Fruit fly (Drosophila melanogaster) whole organism, embryonic: Measurements from ENCODE around the gene CG7860.

Source experiments
- Abd-B ChIP-seq: fragments of 200-800 bp; sonication (Bioruptor generic); optimal IDR thresholded peaks from 2 replicates; lab custom pipeline; 2018; ENCODE audit warnings: missing biosample characterization, mild to moderate bottlenecking, missing genetic modification characterization, moderate library complexity
- BEAF-32 ChIP-seq: fragments of 200-800 bp; sonication (Bioruptor generic); optimal IDR thresholded peaks from 3 replicates; lab custom pipeline; 2017; ENCODE audit warnings: missing biosample characterization, missing genetic modification characterization, mild to moderate bottlenecking, moderate library complexity, missing genetic modification reagents
- BtbVII ChIP-seq: fragments of 200-800 bp; sonication (Bioruptor generic); optimal IDR thresholded peaks from 3 replicates; lab custom pipeline; 2017; ENCODE audit warnings: missing biosample characterization, mild to moderate bottlenecking, missing genetic modification characterization
- CG10462 ChIP-seq: fragments of 200-800 bp; sonication (Bioruptor generic); optimal IDR thresholded peaks from 2 replicates; lab custom pipeline; 2016; ENCODE audit warnings: missing biosample characterization, missing genetic modification characterization
- CG11456 ChIP-seq: fragments of 200-800 bp; sonication (Bioruptor generic); IDR thresholded peaks from 3 replicates; pipeline ENCODE4 v1.3.6; 2022; ENCODE audit warnings: missing biosample characterization, missing genetic modification characterization
- CG12155 ChIP-seq: fragments of 200-800 bp; sonication (Bioruptor generic); optimal IDR thresholded peaks from 3 replicates; lab custom pipeline; 2016; ENCODE audit warnings: missing biosample characterization, missing genetic modification characterization
- CG1233 ChIP-seq: fragments of 200-800 bp; sonication (Bioruptor generic); optimal IDR thresholded peaks from 4 replicates; lab custom pipeline; 2018; ENCODE audit warnings: missing biosample characterization, mild to moderate bottlenecking, missing genetic modification characterization
- CG13624 ChIP-seq: fragments of 200-800 bp; sonication (Bioruptor generic); optimal IDR thresholded peaks from 2 replicates; lab custom pipeline; 2016; ENCODE audit warnings: missing biosample characterization, missing genetic modification characterization
- CG14710 ChIP-seq: fragments of 200-800 bp; sonication (Bioruptor generic); optimal IDR thresholded peaks from 3 replicates; lab custom pipeline; 2019; ENCODE audit warnings: missing biosample characterization, mild to moderate bottlenecking, missing genetic modification characterization, moderate library complexity
- CG15479 ChIP-seq: fragments of 200-800 bp; sonication (Bioruptor generic); optimal IDR thresholded peaks from 3 replicates; lab custom pipeline; 2019; ENCODE audit warnings: missing biosample characterization, mild to moderate bottlenecking, missing genetic modification characterization, moderate library complexity
- CG16779 ChIP-seq: fragments of 200-800 bp; sonication (Bioruptor generic); IDR thresholded peaks from 2 replicates; pipeline ENCODE4 v1.3.6; 2022; ENCODE audit warnings: missing biosample characterization, missing genetic modification characterization
- CG17186 ChIP-seq: fragments of 200-800 bp; sonication (Bioruptor generic); optimal IDR thresholded peaks from 3 replicates; lab custom pipeline; 2017; ENCODE audit warnings: missing biosample characterization, missing genetic modification reagents, missing genetic modification characterization
- CG1792 ChIP-seq: fragments of 200-800 bp; sonication (Bioruptor generic); optimal IDR thresholded peaks from 2 replicates; lab custom pipeline; 2016; ENCODE audit warnings: missing biosample characterization, missing genetic modification characterization
- CG30020 ChIP-seq: fragments of 200-800 bp; optimal IDR thresholded peaks from 2 replicates; lab custom pipeline; 2019; ENCODE audit warnings: missing biosample characterization, mild to moderate bottlenecking, missing genetic modification characterization, moderate library complexity
- CG31388 ChIP-seq: fragments of 200-800 bp; sonication (Bioruptor generic); optimal IDR thresholded peaks from 2 replicates; lab custom pipeline; 2016; ENCODE audit warnings: missing biosample characterization, missing genetic modification characterization
- CG3838 ChIP-seq: fragments of 200-800 bp; sonication (Bioruptor generic); optimal IDR thresholded peaks from 3 replicates; lab custom pipeline; 2016; ENCODE audit warnings: missing biosample characterization, missing genetic modification characterization
- CG3847 ChIP-seq: fragments of 200-800 bp; sonication (Bioruptor generic); IDR thresholded peaks from 2 replicates; pipeline ENCODE4 v1.3.6; 2022; ENCODE audit warnings: missing biosample characterization, missing genetic modification characterization
- CG6272 ChIP-seq: fragments of 200-800 bp; sonication (Bioruptor generic); IDR thresholded peaks from 2 replicates; pipeline ENCODE4 v1.3.6; 2022; ENCODE audit warnings: missing biosample characterization, missing genetic modification characterization
- CG6683 ChIP-seq: fragments of 200-800 bp; sonication (Bioruptor generic); optimal IDR thresholded peaks from 2 replicates; lab custom pipeline; 2017; ENCODE audit warnings: missing biosample characterization, mild to moderate bottlenecking, missing genetic modification characterization, missing genetic modification reagents
- CG8089 ChIP-seq: fragments of 200-800 bp; sonication (Bioruptor generic); optimal IDR thresholded peaks from 3 replicates; lab custom pipeline; 2016; ENCODE audit warnings: missing biosample characterization, missing genetic modification characterization
- CG8359 ChIP-seq: fragments of 200-800 bp; sonication (Bioruptor generic); optimal IDR thresholded peaks from 2 replicates; lab custom pipeline; 2017; ENCODE audit warnings: missing biosample characterization, mild to moderate bottlenecking, missing genetic modification characterization, borderline replicate concordance
- CG8765 ChIP-seq: fragments of 200-800 bp; sonication (Bioruptor generic); IDR thresholded peaks from 2 replicates; pipeline ENCODE4 v1.3.6; 2022; ENCODE audit warnings: missing biosample characterization, missing genetic modification characterization
- CG8924 ChIP-seq: fragments of 200-800 bp; optimal IDR thresholded peaks from 3 replicates; lab custom pipeline; 2019; ENCODE audit warnings: missing biosample characterization, mild to moderate bottlenecking, missing genetic modification characterization, moderate library complexity
- CG9817 ChIP-seq: fragments of 200-800 bp; sonication (Bioruptor generic); optimal IDR thresholded peaks from 2 replicates; lab custom pipeline; 2018; ENCODE audit warnings: missing biosample characterization, mild to moderate bottlenecking, missing genetic modification characterization, moderate library complexity
- CoRest ChIP-seq: fragments of 200-800 bp; sonication (Bioruptor generic); optimal IDR thresholded peaks from 3 replicates; lab custom pipeline; 2018; ENCODE audit warnings: missing biosample characterization, mild to moderate bottlenecking, missing genetic modification characterization, moderate library complexity
- Dip3 ChIP-seq: fragments of 200-800 bp; sonication (Bioruptor generic); optimal IDR thresholded peaks from 3 replicates; lab custom pipeline; 2016; ENCODE audit warnings: missing biosample characterization, missing genetic modification characterization
- Dref ChIP-seq: fragments of 200-800 bp; sonication (Bioruptor generic); IDR thresholded peaks from 2 replicates; pipeline ENCODE4 v1.3.6; 2022; ENCODE audit warnings: missing biosample characterization, missing genetic modification characterization
- H15 ChIP-seq: fragments of 200-800 bp; sonication (Bioruptor generic); IDR thresholded peaks from 3 replicates; pipeline ENCODE4 v1.3.6; 2022; ENCODE audit warnings: missing biosample characterization, missing genetic modification characterization
- NC2β ChIP-seq: fragments of 200-800 bp; sonication (Bioruptor generic); optimal IDR thresholded peaks from 2 replicates; lab custom pipeline; 2016; ENCODE audit warnings: missing biosample characterization, missing genetic modification characterization
- Nf-YC ChIP-seq: fragments of 200-800 bp; optimal IDR thresholded peaks from 3 replicates; lab custom pipeline; 2019; ENCODE audit warnings: missing biosample characterization, mild to moderate bottlenecking, missing genetic modification characterization, moderate library complexity
- Oli ChIP-seq: fragments of 200-800 bp; sonication (Bioruptor generic); optimal IDR thresholded peaks from 2 replicates; lab custom pipeline; 2018; ENCODE audit warnings: missing biosample characterization, mild to moderate bottlenecking, missing genetic modification characterization, moderate library complexity
- Optix ChIP-seq: fragments of 200-800 bp; sonication (Bioruptor generic); IDR thresholded peaks from 3 replicates; pipeline ENCODE4 v1.3.6; 2022; ENCODE audit warnings: missing biosample characterization, missing genetic modification characterization
- Poxn ChIP-seq: fragments of 200-800 bp; sonication (Bioruptor generic); IDR thresholded peaks from 2 replicates; pipeline ENCODE4 v1.3.6; 2022; ENCODE audit warnings: missing biosample characterization, missing genetic modification characterization
- Ptx1 ChIP-seq: fragments of 200-800 bp; sonication (Bioruptor generic); IDR thresholded peaks from 2 replicates; pipeline ENCODE4 v1.3.6; 2022; ENCODE audit warnings: missing biosample characterization, missing genetic modification characterization
- Sry-β ChIP-seq: fragments of 200-800 bp; sonication (Bioruptor generic); optimal IDR thresholded peaks from 2 replicates; lab custom pipeline; 2018; ENCODE audit warnings: missing biosample characterization, mild to moderate bottlenecking, missing genetic modification characterization, moderate library complexity
- Xrp1 ChIP-seq: fragments of 200-800 bp; sonication (Bioruptor generic); IDR thresholded peaks from 2 replicates; pipeline ENCODE4 v1.3.6; 2022; ENCODE audit warnings: missing biosample characterization, missing genetic modification characterization
- abd-A ChIP-seq: fragments of 200-800 bp; sonication (Bioruptor generic); optimal IDR thresholded peaks from 3 replicates; lab custom pipeline; 2019; ENCODE audit warnings: missing biosample characterization, mild to moderate bottlenecking, missing genetic modification characterization, moderate library complexity
- ash1 ChIP-seq: fragments of 200-800 bp; sonication (Bioruptor generic); optimal IDR thresholded peaks from 2 replicates; lab custom pipeline; 2018; ENCODE audit warnings: missing biosample characterization, mild to moderate bottlenecking, missing genetic modification characterization
- dmrt11E ChIP-seq: fragments of 200-800 bp; sonication (Bioruptor generic); optimal IDR thresholded peaks from 3 replicates; lab custom pipeline; 2018; ENCODE audit warnings: missing biosample characterization, mild to moderate bottlenecking, missing genetic modification characterization, moderate library complexity
- fd96Cb ChIP-seq: fragments of 200-800 bp; sonication (Bioruptor generic); optimal IDR thresholded peaks from 2 replicates; lab custom pipeline; 2018; ENCODE audit warnings: missing biosample characterization, mild to moderate bottlenecking, missing genetic modification characterization, moderate library complexity
- fru ChIP-seq: fragments of >200 bp; optimal IDR thresholded peaks from 2 replicates; lab custom pipeline; 2017
- gcm2 ChIP-seq: fragments of 200-800 bp; sonication (Bioruptor generic); optimal IDR thresholded peaks from 2 replicates; lab custom pipeline; 2016; ENCODE audit warnings: missing biosample characterization, missing genetic modification characterization
- gem ChIP-seq: fragments of 200-800 bp; sonication (Bioruptor generic); optimal IDR thresholded peaks from 2 replicates; lab custom pipeline; 2019; ENCODE audit warnings: missing biosample characterization, mild to moderate bottlenecking, missing genetic modification characterization, moderate library complexity
- gsb-n ChIP-seq: fragments of 200-800 bp; sonication (Bioruptor generic); optimal IDR thresholded peaks from 3 replicates; lab custom pipeline; 2018; ENCODE audit warnings: missing biosample characterization, mild to moderate bottlenecking, missing genetic modification characterization
- kay ChIP-seq: fragments of 200-800 bp; sonication (Bioruptor generic); optimal IDR thresholded peaks from 2 replicates; lab custom pipeline; 2016; ENCODE audit warnings: missing biosample characterization, missing genetic modification characterization
- luna ChIP-seq: fragments of 200-800 bp; sonication (Bioruptor generic); optimal IDR thresholded peaks from 2 replicates; lab custom pipeline; 2016; ENCODE audit warnings: missing biosample characterization, missing genetic modification characterization
- pb ChIP-seq: fragments of 200-800 bp; sonication (Bioruptor generic); optimal IDR thresholded peaks from 3 replicates; lab custom pipeline; 2016; ENCODE audit warnings: missing biosample characterization, missing genetic modification characterization
- phol ChIP-seq: fragments of 200-800 bp; sonication (Bioruptor generic); optimal IDR thresholded peaks from 3 replicates; lab custom pipeline; 2018; ENCODE audit warnings: missing biosample characterization, mild to moderate bottlenecking, missing genetic modification characterization, moderate library complexity
- slbo ChIP-seq: fragments of 200-800 bp; sonication (Bioruptor generic); IDR thresholded peaks from 2 replicates; pipeline ENCODE4 v1.3.6; 2022; ENCODE audit warnings: missing biosample characterization, missing genetic modification characterization
- sna ChIP-seq: fragments of 200-800 bp; sonication (Bioruptor generic); IDR thresholded peaks from 2 replicates; pipeline ENCODE4 v1.3.6; 2022; ENCODE audit warnings: missing biosample characterization, missing genetic modification characterization; ENCODE audit not compliant: partially characterized antibody
- stwl ChIP-seq: fragments of 200-800 bp; sonication (Bioruptor generic); optimal IDR thresholded peaks from 3 replicates; lab custom pipeline; 2018; ENCODE audit warnings: missing biosample characterization, mild to moderate bottlenecking, missing genetic modification characterization, moderate library complexity
- zfh2 ChIP-seq: fragments of 200-800 bp; sonication (Bioruptor generic); optimal IDR thresholded peaks from 2 replicates; lab custom pipeline; 2016; ENCODE audit warnings: missing biosample characterization, missing genetic modification characterization

CG7860 gene

dm6 chrX:15582853-15583252, 14.1 kb downstream of the CG7860 start, which contains the start of the genes CG9215 and CG8097 (continued):
- TF ChIP-seq CG9817 (tag; lab: Kevin White, UChicago) = peak; percentile 18
- no peak for TF ChIP-seq abd-A (tag; lab: Kevin White, UChicago)
- peak; percentile 54 for TF ChIP-seq zfh2
- peak; percentile 27 for TF ChIP-seq CG8924 (tag; lab: Kevin White, UChicago)
- TF ChIP-seq CG1233 (GFP tag; lab: Kevin White, UChicago) = peak; percentile 12
- TF ChIP-seq Ptx1 (GFP tag; lab: Robert Waterston, UW) = peak; percentile 25; the same call in 1 of the 2 replicates
- no peak for TF ChIP-seq kay (GFP tag; lab: Kevin White, UChicago)
- peak; percentile 22 for TF ChIP-seq dmrt11E
- TF ChIP-seq Poxn (GFP tag; lab: Robert Waterston, UW) = no peak
- TF ChIP-seq CG6272 (GFP tag; lab: Robert Waterston, UW) = peak; percentile 31
- no peak for TF ChIP-seq ash1 (GFP tag; lab: Kevin White, UChicago)
- no peak for TF ChIP-seq CG8359 (GFP tag; lab: Kevin White, UChicago)
- no peak for TF ChIP-seq gsb-n (tag; lab: Kevin White, UChicago)
- peak; percentile 53; the same call in 1 of the 2 replicates for TF ChIP-seq slbo
- peak; percentile 47 for TF ChIP-seq CG13624 (GFP tag; lab: Kevin White, UChicago)
- peak; percentile 62 for TF ChIP-seq stwl (tag; lab: Kevin White, UChicago)
- TF ChIP-seq H15 (GFP tag; lab: Robert Waterston, UW) = no peak
- peak; percentile 96 for TF ChIP-seq BEAF-32 (GFP tag; lab: Kevin White, UChicago)
- TF ChIP-seq CG12155 (GFP tag; lab: Kevin White, UChicago) = peak; percentile 30
- no peak for TF ChIP-seq CG8089 (GFP tag; lab: Kevin White, UChicago)
- no peak for TF ChIP-seq CG16779 (GFP tag; lab: Robert Waterston, UW)
- TF ChIP-seq phol (tag; lab: Kevin White, UChicago) = peak; percentile 56
- TF ChIP-seq luna (GFP tag; lab: Kevin White, UChicago) = peak; percentile 31
- peak; percentile 14 for TF ChIP-seq Abd-B (GFP tag; lab: Kevin White, UChicago)
- TF ChIP-seq BtbVII = no peak
- TF ChIP-seq CG15479 = peak; percentile 9
- no peak for TF ChIP-seq CG3838 (GFP tag; lab: Kevin White, UChicago)
- TF ChIP-seq fru (lab: Kevin White, UChicago) = no peak
- TF ChIP-seq CG6683 = no peak
- TF ChIP-seq Dref (GFP tag; lab: Robert Waterston, UW) = peak; percentile 73
- no peak for TF ChIP-seq CG31388
- TF ChIP-seq CG17186 (GFP tag; lab: Kevin White, UChicago) = peak; percentile 75
- peak; percentile 47 for TF ChIP-seq NC2β
- peak; percentile 43 for TF ChIP-seq CG3847 (GFP tag; lab: Robert Waterston, UW)
- TF ChIP-seq CG8765 (GFP tag; lab: Robert Waterston, UW) = no peak
- TF ChIP-seq Sry-β (GFP tag; lab: Kevin White, UChicago) = peak; percentile 2
- TF ChIP-seq Nf-YC (tag; lab: Kevin White, UChicago) = peak; percentile 53
- TF ChIP-seq fd96Cb (tag; lab: Kevin White, UChicago) = no peak
- no peak for TF ChIP-seq gcm2
- TF ChIP-seq CG1792 = peak; percentile 25
- TF ChIP-seq CG14710 (tag; lab: Kevin White, UChicago) = peak; percentile 78
- peak; percentile 4 for TF ChIP-seq CG10462 (GFP tag; lab: Kevin White, UChicago)
- TF ChIP-seq gem (tag; lab: Kevin White, UChicago) = no peak
- peak; percentile 53 for TF ChIP-seq CG30020 (tag; lab: Kevin White, UChicago)
- peak; percentile 63 for TF ChIP-seq CoRest (tag; lab: Kevin White, UChicago)
- TF ChIP-seq Optix (GFP tag; lab: Robert Waterston, UW) = no peak
- no peak for TF ChIP-seq CG11456
- peak; percentile 96 for TF ChIP-seq sna (GFP tag; lab: Robert Waterston, UW)
- TF ChIP-seq Oli = no peak
- peak; percentile 21; the same call in 1 of the 2 replicates for TF ChIP-seq Xrp1 (GFP tag; lab: Robert Waterston, UW)
- no peak for TF ChIP-seq pb (GFP tag; lab: Kevin White, UChicago)
- peak; percentile 44 for TF ChIP-seq Dip3 (GFP tag; lab: Kevin White, UChicago)
